Worm (Caenorhabditis elegans) whole organism, L4 larva: Measurements from ENCODE around the gene sra-1.

Experiments used
- T26A8.4 ChIP-seq: fragments of 200-800 bp; sonication (Bioruptor generic); IDR thresholded peaks from 2 replicates; pipeline ENCODE4 v1.3.6; 2022; ENCODE audit warnings: missing genetic modification characterization, missing compliant biosample characterization
- Y105C5A.15 ChIP-seq: fragments of 200-800 bp; sonication (Bioruptor generic); IDR thresholded peaks from 2 replicates; pipeline ENCODE4 v1.3.6; 2022; ENCODE audit warnings: missing genetic modification characterization, missing compliant biosample characterization
- Y75B8A.6 ChIP-seq: fragments of 200-800 bp; sonication (Bioruptor generic); IDR thresholded peaks from 2 replicates; pipeline ENCODE4 v1.3.6; 2022; ENCODE audit warnings: missing genetic modification reagents, missing genetic modification characterization, missing compliant biosample characterization
- arid-1 ChIP-seq: fragments of 200-800 bp; sonication (Bioruptor generic); conservative IDR thresholded peaks from 2 replicates; pipeline ENCODE4 v1.3.6; 2022; ENCODE audit warnings: missing genetic modification reagents, missing genetic modification characterization, missing compliant biosample characterization
- ceh-44 ChIP-seq: fragments of 200-800 bp; sonication (Bioruptor generic); IDR thresholded peaks from 2 replicates; pipeline ENCODE4 v1.3.6; 2022; ENCODE audit warnings: missing genetic modification reagents, missing genetic modification characterization, missing compliant biosample characterization
- ces-1 ChIP-seq: fragments of 150-350 bp; sonication (generic microtip); optimal IDR thresholded peaks from 4 replicates; lab custom pipeline; 2014; ENCODE audit warnings: missing biosample characterization, missing genetic modification reagents, missing genetic modification characterization
- daf-12 ChIP-seq: fragments of 150-350 bp; optimal IDR thresholded peaks from 2 replicates; lab custom pipeline; 2014; ENCODE audit warnings: missing biosample characterization, missing genetic modification reagents, missing genetic modification characterization
- daf-16 ChIP-seq, 3 experiments: sonication (generic microtip); optimal IDR thresholded peaks; 2 replicates each; lab custom pipeline; 2016 to 2017; ENCODE audit warnings: missing genetic modification characterization in 3 of 3, missing genetic modification reagents in 3 of 3, mild to moderate bottlenecking in 2 of 3, missing compliant biosample characterization in 2 of 3, missing biosample characterization in 1 of 3, moderate library complexity in 1 of 3
- dmd-6 ChIP-seq: fragments of 200-800 bp; sonication (Bioruptor generic); IDR thresholded peaks from 2 replicates; pipeline ENCODE4 v1.3.6; 2022; ENCODE audit warnings: missing genetic modification reagents, missing genetic modification characterization, missing compliant biosample characterization
- dmd-8 ChIP-seq: fragments of 200-800 bp; sonication (Bioruptor generic); IDR thresholded peaks from 2 replicates; pipeline ENCODE4 v1.3.6; 2022; ENCODE audit warnings: missing genetic modification characterization, missing compliant biosample characterization
- duxl-1 ChIP-seq: sonication (generic microtip); optimal IDR thresholded peaks from 2 replicates; lab custom pipeline; 2016; ENCODE audit warnings: mild to moderate bottlenecking, missing genetic modification characterization, moderate library complexity, missing compliant biosample characterization; ENCODE audit not compliant: poor library complexity
- gei-8 ChIP-seq: fragments of 200-800 bp; sonication (Bioruptor generic); optimal IDR thresholded peaks from 2 replicates; lab custom pipeline; 2018; ENCODE audit warnings: mild to moderate bottlenecking, missing genetic modification characterization, missing compliant biosample characterization
- hlh-11 ChIP-seq: fragments of 200-800 bp; sonication (Bioruptor generic); optimal IDR thresholded peaks from 2 replicates; lab custom pipeline; 2018; ENCODE audit warnings: mild to moderate bottlenecking, missing genetic modification characterization, missing compliant biosample characterization
- hlh-30 ChIP-seq: sonication (generic microtip); optimal IDR thresholded peaks from 2 replicates; lab custom pipeline; 2017; ENCODE audit warnings: antibody characterized with exemption, mild to moderate bottlenecking, missing genetic modification characterization, missing compliant biosample characterization; ENCODE audit not compliant: insufficient read depth
- lin-1 ChIP-seq: fragments of 200-800 bp; sonication (Bioruptor generic); IDR thresholded peaks from 2 replicates; pipeline ENCODE4 v1.3.6; 2022; ENCODE audit warnings: missing genetic modification reagents, missing genetic modification characterization, missing compliant biosample characterization
- lin-38 ChIP-seq: fragments of 200-800 bp; sonication (Bioruptor generic); IDR thresholded peaks from 2 replicates; pipeline ENCODE4 v1.3.6; 2022; ENCODE audit warnings: missing genetic modification reagents, missing genetic modification characterization, missing compliant biosample characterization
- lsy-2 ChIP-seq, 2 experiments: fragments of 150-350 bp in 1 of 2; sonication (generic microtip) in 1 of 2; optimal IDR thresholded peaks; 2 replicates each; lab custom pipeline; 2014 to 2017; ENCODE audit warnings: missing biosample characterization in 2 of 2, missing genetic modification characterization in 2 of 2
- madf-5 ChIP-seq, 2 experiments: fragments of 200-800 bp; sonication (Bioruptor generic); IDR thresholded peaks; 2 replicates each; pipeline ENCODE4 v1.3.6; 2022; ENCODE audit warnings: missing compliant biosample characterization in 2 of 2, missing genetic modification characterization in 2 of 2
- mdt-29 ChIP-seq: fragments of 200-800 bp; sonication (Bioruptor generic); IDR thresholded peaks from 2 replicates; pipeline ENCODE4 v1.3.6; 2022; ENCODE audit warnings: missing genetic modification reagents, missing genetic modification characterization, missing compliant biosample characterization
- mep-1 ChIP-seq: fragments of 150-350 bp; sonication (generic microtip); optimal IDR thresholded peaks from 3 replicates; lab custom pipeline; 2014; ENCODE audit warnings: missing biosample characterization, missing genetic modification characterization
- mes-2 ChIP-seq: sonication (generic microtip); optimal IDR thresholded peaks from 2 replicates; lab custom pipeline; 2016; ENCODE audit warnings: missing genotype, mild to moderate bottlenecking, missing genetic modification characterization, missing compliant biosample characterization; ENCODE audit not compliant: poor library complexity, severe bottlenecking
- mxl-3 ChIP-seq: fragments of 200-800 bp; sonication (Bioruptor generic); optimal IDR thresholded peaks from 2 replicates; lab custom pipeline; 2018; ENCODE audit warnings: mild to moderate bottlenecking, missing genetic modification characterization, missing compliant biosample characterization
- nhr-102 ChIP-seq: sonication (generic microtip); optimal IDR thresholded peaks from 2 replicates; lab custom pipeline; 2016; ENCODE audit warnings: mild to moderate bottlenecking, missing genetic modification characterization, moderate library complexity, missing compliant biosample characterization
- nhr-11 ChIP-seq: fragments of 150-350 bp; optimal IDR thresholded peaks from 2 replicates; lab custom pipeline; 2014; ENCODE audit warnings: missing biosample characterization, missing genetic modification characterization
- nhr-25 ChIP-seq: sonication (generic microtip); optimal IDR thresholded peaks from 2 replicates; lab custom pipeline; 2017; ENCODE audit warnings: missing genetic modification characterization, mild to moderate bottlenecking, missing compliant biosample characterization, antibody characterized with exemption, moderate library complexity, borderline replicate concordance; ENCODE audit not compliant: insufficient read depth
- nhr-28 ChIP-seq: fragments of 150-350 bp; optimal IDR thresholded peaks from 2 replicates; lab custom pipeline; 2014; ENCODE audit warnings: missing biosample characterization, missing genetic modification characterization
- nhr-6 ChIP-seq: fragments of 150-350 bp; optimal IDR thresholded peaks from 2 replicates; lab custom pipeline; 2014; ENCODE audit warnings: missing biosample characterization, missing genetic modification characterization
- php-3 ChIP-seq: fragments of 200-800 bp; sonication (Bioruptor generic); IDR thresholded peaks from 2 replicates; pipeline ENCODE4 v1.3.6; 2022; ENCODE audit warnings: missing genetic modification reagents, missing genetic modification characterization, missing compliant biosample characterization
- rbr-2 ChIP-seq: sonication (generic microtip); optimal IDR thresholded peaks from 2 replicates; lab custom pipeline; 2016; ENCODE audit warnings: missing genotype, missing genetic modification characterization, missing compliant biosample characterization
- saeg-2 ChIP-seq: fragments of 200-800 bp; sonication (Bioruptor generic); IDR thresholded peaks from 2 replicates; pipeline ENCODE4 v1.3.6; 2022; ENCODE audit warnings: missing genetic modification reagents, missing genetic modification characterization, missing compliant biosample characterization
- set-16 ChIP-seq: fragments of 200-800 bp; sonication (Bioruptor generic); IDR thresholded peaks from 2 replicates; pipeline ENCODE4 v1.3.6; 2022; ENCODE audit warnings: missing genetic modification reagents, missing genetic modification characterization, missing compliant biosample characterization
- tra-1 ChIP-seq: fragments of 200-800 bp; sonication (Bioruptor generic); IDR thresholded peaks from 2 replicates; pipeline ENCODE4 v1.3.6; 2022; ENCODE audit warnings: missing genetic modification reagents, missing genetic modification characterization, missing compliant biosample characterization
- unc-130 ChIP-seq: sonication (generic microtip); optimal IDR thresholded peaks from 2 replicates; lab custom pipeline; 2016; ENCODE audit warnings: missing genetic modification reagents, missing genetic modification characterization, missing compliant biosample characterization
- unc-62 ChIP-seq, 3 experiments: fragments of 150-350 bp in 1 of 3; sonication (generic microtip); optimal IDR thresholded peaks in 2 of 3; peaks in 1 of 3; 1 replicate in 1 of 3; 2 replicates in 2 of 3; lab custom pipeline; 2014 to 2017; ENCODE audit warnings: missing biosample characterization in 3 of 3, missing genetic modification characterization in 3 of 3, missing genetic modification reagents in 3 of 3, missing genotype in 1 of 3
- zip-2 ChIP-seq: fragments of 150-350 bp; optimal IDR thresholded peaks from 2 replicates; lab custom pipeline; 2014; ENCODE audit warnings: missing biosample characterization, missing genetic modification characterization
- ztf-11 ChIP-seq: fragments of 150-350 bp; optimal IDR thresholded peaks from 2 replicates; lab custom pipeline; 2014; ENCODE audit warnings: missing biosample characterization, missing genetic modification characterization

Gene sra-1

ce11 chrII:9493242-9494058 is 28.0 kb downstream of the sra-1 start (continued):
- no peak for TF ChIP-seq ztf-11 (tag; lab: Kevin White, UChicago)

ce11 chrII:9491045-9491444 is 30.4 kb downstream of the sra-1 start:
- TF ChIP-seq lin-38 (GFP tag; lab: Robert Waterston, UW) (no peak), zip-2 (no peak), dmd-8 (GFP tag; lab: Robert Waterston, UW) (0 out of 2 replicates have a peak, but pooled peaks have one; percentile 27), daf-16 (GFP tag; optimal IDR thresholded peaks at IDR 0.05; lab: Kevin White, UChicago) (no peak), daf-16 (tag; optimal IDR thresholded peaks at IDR 0.05; lab: Kevin White, UChicago) (peak; percentile 11), arid-1 (no peak), unc-62 (GFP tag; optimal IDR thresholded peaks at IDR 0.05 in 1 of 2; lab: Kevin White, UChicago) (peak in 1 of 2 experiments; percentile 72), unc-62 (tag; optimal IDR thresholded peaks at IDR 0.05; lab: Kevin White, UChicago) (no peak), mes-2 (tag; lab: Kevin White, UChicago) (peak; percentile 5), Y75B8A.6 (GFP tag; lab: Robert Waterston, UW) (no peak), nhr-102 (tag; lab: Kevin White, UChicago) (no peak), duxl-1 (tag; lab: Kevin White, UChicago) (no peak), nhr-6 (peak; percentile 77)

DNA sequence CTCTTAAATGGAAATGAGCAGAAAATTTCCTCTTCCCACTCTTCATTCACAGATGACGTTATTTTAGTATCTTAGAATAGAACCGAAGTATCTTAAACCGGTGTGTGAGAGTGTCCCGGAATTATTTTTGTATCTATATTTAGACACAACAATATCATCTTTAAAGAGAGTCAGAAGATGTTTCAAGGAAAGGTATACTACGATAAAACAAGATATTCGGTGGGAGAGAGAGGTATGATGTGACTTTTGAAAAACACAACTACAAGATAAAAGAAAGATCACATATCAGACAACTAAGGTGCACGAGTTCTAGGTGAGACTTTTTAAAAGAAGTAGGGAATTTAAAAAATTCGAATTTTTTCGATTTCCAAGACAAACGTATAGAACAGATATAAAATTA is 30.9 kb downstream of the sra-1 start:
- TF ChIP-seq daf-12 (tag; lab: Kevin White, UChicago): no peak
- TF ChIP-seq tra-1 (GFP tag; lab: Robert Waterston, UW): no peak
- peak; percentile 84 for TF ChIP-seq nhr-28
- TF ChIP-seq hlh-11 (tag; lab: Kevin White, UChicago): no peak
- peak; percentile 31 for TF ChIP-seq hlh-30 (tag; lab: Kevin White, UChicago)

DNA sequence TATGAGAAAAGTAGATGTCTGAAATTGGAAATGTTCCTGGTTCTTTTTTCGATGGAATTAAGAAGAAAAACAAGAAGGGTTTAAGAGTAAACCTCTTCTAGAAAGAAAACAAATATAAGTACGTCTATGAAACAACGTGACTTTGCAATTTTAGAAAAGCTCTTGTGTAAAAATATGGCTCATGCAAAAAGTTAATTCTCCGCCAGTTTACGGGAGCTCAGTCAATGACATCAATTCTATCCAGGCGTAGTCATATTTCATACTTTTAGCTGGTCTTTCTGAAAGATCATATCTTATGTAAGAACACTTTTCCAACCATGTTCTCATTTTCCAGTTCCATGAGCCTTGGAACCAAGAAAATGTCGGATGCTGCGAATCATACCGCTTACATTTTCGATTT is 31.5 kb downstream of the sra-1 start:
- TF ChIP-seq nhr-25 (tag; lab: Kevin White, UChicago): no peak
- peak in 1 of 2 experiments; percentile 98 for TF ChIP-seq unc-62 (GFP tag; optimal IDR thresholded peaks at IDR 0.05 in 1 of 2; lab: Kevin White, UChicago)
- TF ChIP-seq unc-62 (tag; optimal IDR thresholded peaks at IDR 0.05; lab: Kevin White, UChicago): no peak

DNA sequence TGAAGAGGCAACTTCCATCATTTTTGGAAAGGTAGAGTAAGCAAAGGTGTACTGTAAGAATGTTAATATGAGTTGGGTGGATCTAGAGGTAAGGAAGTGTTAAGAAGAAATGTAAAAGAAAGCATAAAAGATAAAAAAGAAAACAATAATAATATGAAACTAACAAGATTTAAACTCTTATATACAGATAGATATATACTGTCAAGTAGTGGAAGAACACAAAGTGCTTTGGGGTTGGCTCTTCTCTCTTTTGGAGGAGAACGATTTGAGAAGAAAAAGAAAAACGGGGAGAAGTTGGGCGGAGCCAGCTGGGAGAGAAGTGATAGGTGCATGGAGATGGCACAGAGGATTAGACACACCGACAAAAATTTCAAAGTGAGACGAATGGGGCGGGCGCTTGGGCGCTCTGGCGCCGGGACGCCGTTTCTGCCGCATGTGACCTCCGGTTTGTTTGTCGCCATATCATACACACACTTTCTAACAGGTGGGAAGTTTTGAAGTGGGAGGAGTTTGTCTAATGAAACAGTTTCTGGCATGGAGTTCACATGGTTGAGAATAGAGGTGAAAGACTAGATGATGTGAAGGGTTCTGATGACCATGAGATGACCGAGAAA is 34.0 kb downstream of the sra-1 start, which contains the start of gene T19H5.4:
T19H5.4 (minus strand) TSS at position 51 of the 614 bp plus-strand sequence.
- no peak for TF ChIP-seq Y105C5A.15 (GFP tag; lab: Robert Waterston, UW)
- 0 out of 2 replicates have a peak, but pooled peaks have one; percentile 32 for TF ChIP-seq saeg-2 (GFP tag; lab: Robert Waterston, UW)
- peak; percentile 96 for TF ChIP-seq hlh-11 (tag; lab: Kevin White, UChicago)
- TF ChIP-seq hlh-30 (tag; lab: Kevin White, UChicago): peak; percentile 92
- TF ChIP-seq Y75B8A.6 (GFP tag; lab: Robert Waterston, UW): peak; percentile 53; the same call in 1 of the 2 replicates
- peak; percentile 24 for TF ChIP-seq duxl-1 (tag; lab: Kevin White, UChicago)
- TF ChIP-seq mdt-29 (GFP tag; lab: Robert Waterston, UW): peak; percentile 71; the same call in 1 of the 2 replicates
- peak; percentile 68 for TF ChIP-seq set-16
- TF ChIP-seq zip-2: no peak
- peak; percentile 96 for TF ChIP-seq dmd-6
- peak; percentile 43; the same call in 1 of the 2 replicates for TF ChIP-seq T26A8.4 (GFP tag; lab: Robert Waterston, UW)
- peak; percentile 78 for TF ChIP-seq nhr-28
- TF ChIP-seq gei-8: peak; percentile 42
- no peak for TF ChIP-seq ces-1
- TF ChIP-seq rbr-2 (tag; lab: Kevin White, UChicago): peak; percentile 40
- no peak for TF ChIP-seq madf-5 (GFP tag; IDR thresholded peaks at IDR 0.05; lab: Robert Waterston, UW)
- peak in 1 of 2 experiments; percentile 3 for TF ChIP-seq lsy-2 (tag; optimal IDR thresholded peaks at IDR 0.05; lab: Kevin White, UChicago)
- TF ChIP-seq unc-130 (GFP tag; lab: Kevin White, UChicago): no peak
- peak; percentile 64; the same call in 1 of the 2 replicates for TF ChIP-seq lin-1 (GFP tag; lab: Robert Waterston, UW)
- TF ChIP-seq php-3 (GFP tag; lab: Robert Waterston, UW): peak; percentile 38; the same call in 1 of the 2 replicates
- TF ChIP-seq mxl-3 (GFP tag; lab: Kevin White, UChicago): peak; percentile 96
- peak in 1 of 2 experiments; percentile 74 for TF ChIP-seq unc-62 (GFP tag; optimal IDR thresholded peaks at IDR 0.05 in 1 of 2; lab: Kevin White, UChicago)
- no peak for TF ChIP-seq unc-62 (tag; optimal IDR thresholded peaks at IDR 0.05; lab: Kevin White, UChicago)
- TF ChIP-seq ceh-44: no peak
- TF ChIP-seq nhr-11 (tag; lab: Kevin White, UChicago): peak; percentile 48
- peak; percentile 67 for TF ChIP-seq mep-1
